Worm (Caenorhabditis elegans) whole organism, L4/young adult: ENCODE data around the gene F09E5.8.
A peak's percentile ranks its signal among the peaks of the same experiment; 100 is the strongest.

ENCODE experiments used
- W03F9.2 ChIP-seq: fragments of 150-350 bp; optimal IDR thresholded peaks from 2 replicates; lab custom pipeline; 2014; ENCODE audit warnings: missing biosample characterization, missing genetic modification characterization
- dao-5 ChIP-seq: sonication (generic microtip); optimal IDR thresholded peaks from 2 replicates; lab custom pipeline; 2016; ENCODE audit warnings: missing genotype, missing genetic modification characterization, moderate library complexity, missing compliant biosample characterization
- him-1 ChIP-seq: sonication (generic microtip); optimal IDR thresholded peaks from 2 replicates; lab custom pipeline; 2016; ENCODE audit warnings: missing genotype, missing genetic modification reagents, missing genetic modification characterization, missing compliant biosample characterization

F09E5.8 gene

DNA sequence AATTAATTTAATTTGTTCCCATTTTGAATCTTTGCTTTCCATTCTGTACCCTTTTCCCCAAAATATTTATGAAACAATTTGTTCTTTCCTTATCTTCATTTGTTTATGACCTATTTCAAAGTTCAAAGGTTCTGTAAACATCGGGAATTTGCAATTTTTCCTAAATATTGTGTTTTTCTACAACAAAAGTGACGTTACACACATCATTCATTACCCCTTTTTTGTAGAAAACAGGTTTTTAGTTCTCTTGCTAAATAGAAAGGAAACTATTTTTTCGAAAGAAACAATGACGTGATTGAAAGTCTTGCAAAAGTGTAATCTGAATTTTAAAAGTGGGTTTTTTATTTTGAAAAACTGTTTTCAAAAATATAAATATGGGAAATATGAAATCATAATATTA, 25.8 kb upstream of the F09E5.8 start:
- no peak for TF ChIP-seq dao-5 (tag; lab: Kevin White, UChicago)
- no peak for TF ChIP-seq him-1 (tag; lab: Kevin White, UChicago)
- TF ChIP-seq W03F9.2 = no peak

ce11 chrII:5326024-5326627, 24.3 kb upstream of the F09E5.8 start:
- TF ChIP-seq dao-5 (tag; lab: Kevin White, UChicago) (no peak), him-1 (tag; lab: Kevin White, UChicago) (peak; percentile 74)

DNA sequence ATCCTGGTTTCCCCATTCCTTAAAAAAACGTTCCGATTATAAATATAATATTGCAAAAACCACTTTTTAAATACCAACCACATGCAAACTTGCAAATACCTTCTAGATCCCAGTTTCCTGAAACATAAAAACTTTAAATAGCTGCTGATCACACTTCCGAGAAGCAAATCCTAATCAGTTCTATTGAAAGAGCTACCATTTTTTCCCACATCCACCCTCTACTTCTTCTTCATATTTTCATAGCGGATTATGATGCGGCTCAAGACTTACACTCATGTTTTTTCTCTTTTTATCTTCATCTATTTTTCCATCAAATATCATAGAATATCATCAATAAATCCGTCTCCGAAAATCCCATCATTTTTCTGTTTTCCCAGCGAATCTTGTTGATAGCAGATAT, 23.6 kb upstream of the F09E5.8 start:
- TF ChIP-seq W03F9.2 (no peak), dao-5 (tag; lab: Kevin White, UChicago) (no peak), him-1 (tag; lab: Kevin White, UChicago) (no peak)

ce11 chrII:5328912-5329311, 21.6 kb upstream of the F09E5.8 start:
- TF ChIP-seq dao-5 (tag; lab: Kevin White, UChicago) = no peak
- no peak for TF ChIP-seq him-1 (tag; lab: Kevin White, UChicago)
- no peak for TF ChIP-seq W03F9.2

DNA sequence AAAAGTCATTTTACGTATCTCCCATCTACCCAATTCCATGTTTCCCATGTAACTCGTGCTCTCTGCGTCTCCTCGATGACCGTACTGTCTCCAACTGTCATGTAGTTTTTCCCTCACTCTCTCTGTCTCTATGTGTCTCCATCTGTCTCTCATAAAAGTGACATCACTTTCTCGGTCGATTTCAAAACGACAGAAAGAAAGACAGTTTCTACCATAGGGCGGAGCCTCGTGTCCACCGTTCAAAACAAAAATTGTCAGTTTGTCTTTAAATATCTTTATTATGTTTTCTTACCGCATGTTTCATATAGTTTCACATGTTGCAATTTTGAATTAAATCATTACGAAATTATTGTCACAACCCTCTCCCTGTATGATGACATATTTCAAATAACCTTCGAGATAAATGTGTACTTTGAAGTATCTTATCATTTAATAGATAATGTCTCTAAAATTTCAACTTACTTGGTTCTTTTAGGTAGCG, 20.2 kb upstream of the F09E5.8 start:
- TF ChIP-seq dao-5 (tag; lab: Kevin White, UChicago) (no peak), W03F9.2 (peak; percentile 25)

DNA sequence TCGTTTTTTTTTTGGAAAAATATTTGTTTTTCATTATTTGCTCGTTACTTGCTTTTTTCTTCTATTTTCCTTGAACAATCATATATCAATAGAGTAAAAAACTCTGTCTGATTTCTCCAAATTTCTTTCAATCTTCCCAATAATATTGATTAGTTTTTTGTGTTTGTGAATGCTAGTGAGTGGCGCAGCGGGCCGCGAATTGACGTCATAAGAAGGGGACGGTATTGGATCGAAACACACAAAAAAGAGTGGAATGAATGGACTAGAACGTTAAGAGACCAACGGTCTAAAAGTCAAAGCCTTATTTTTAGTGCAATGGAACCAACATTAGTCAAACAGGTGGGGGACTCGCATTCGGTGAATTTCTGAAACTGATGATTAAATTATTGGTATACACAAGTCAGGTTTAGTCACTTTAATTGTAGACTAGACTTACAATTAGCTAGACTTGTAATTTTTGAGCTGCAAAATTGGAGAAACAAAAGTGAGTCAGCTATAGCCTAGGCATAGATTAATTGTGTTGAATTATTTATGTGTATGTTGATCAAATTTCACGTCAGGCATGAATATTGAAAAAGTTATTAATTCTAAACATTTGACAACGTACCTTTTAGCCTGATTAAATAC, 18.7 kb upstream of the F09E5.8 start:
- TF ChIP-seq W03F9.2 (no peak), him-1 (tag; lab: Kevin White, UChicago) (no peak), dao-5 (tag; lab: Kevin White, UChicago) (no peak)

DNA sequence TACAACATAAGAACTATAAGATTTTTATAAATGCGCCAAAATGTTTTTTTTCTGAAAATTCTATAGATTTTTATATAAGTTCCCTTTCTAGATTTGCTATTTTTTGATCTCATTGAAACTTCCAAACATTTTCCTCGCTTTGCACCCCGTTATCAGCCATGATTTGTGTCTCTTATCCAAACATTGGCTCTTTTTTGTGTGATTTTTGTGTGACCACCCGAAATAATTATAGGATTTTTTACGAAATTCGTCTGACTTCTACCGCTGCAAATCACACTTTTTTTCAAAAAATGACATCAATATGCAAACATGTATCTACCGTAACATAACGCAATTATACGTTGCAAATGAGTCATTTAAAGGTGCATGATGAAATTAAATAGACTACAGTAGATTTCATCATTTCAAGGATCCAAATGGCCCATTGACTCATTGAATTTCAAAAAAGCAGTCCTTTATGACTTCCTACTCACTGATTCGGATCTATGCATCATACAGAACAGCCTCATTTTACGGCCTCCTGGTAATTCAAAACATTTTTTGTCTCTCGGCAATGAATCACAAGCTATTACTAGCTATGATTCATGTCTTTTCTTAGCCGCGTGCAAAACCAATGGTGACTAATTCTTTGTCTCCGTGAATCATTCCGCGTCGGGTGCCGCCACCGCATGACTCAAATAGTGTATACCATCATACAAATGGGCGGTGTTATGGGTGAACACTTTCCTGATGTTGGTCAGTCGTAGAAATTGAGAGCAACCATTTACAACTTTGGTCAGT, 17.9 kb upstream of the F09E5.8 start:
- TF ChIP-seq dao-5 (tag; lab: Kevin White, UChicago) (no peak), W03F9.2 (no peak), him-1 (tag; lab: Kevin White, UChicago) (no peak)

- TF ChIP-seq him-1 (tag; lab: Kevin White, UChicago) (no peak), W03F9.2 (no peak), dao-5 (tag; lab: Kevin White, UChicago) (no peak)
Observed at ce11 chrII:5333729-5334255, 16.7 kb upstream of the F09E5.8 start.

ce11 chrII:5334628-5335027, 15.8 kb upstream of the F09E5.8 start:
- TF ChIP-seq W03F9.2 (no peak), dao-5 (tag; lab: Kevin White, UChicago) (no peak), him-1 (tag; lab: Kevin White, UChicago) (no peak)

DNA sequence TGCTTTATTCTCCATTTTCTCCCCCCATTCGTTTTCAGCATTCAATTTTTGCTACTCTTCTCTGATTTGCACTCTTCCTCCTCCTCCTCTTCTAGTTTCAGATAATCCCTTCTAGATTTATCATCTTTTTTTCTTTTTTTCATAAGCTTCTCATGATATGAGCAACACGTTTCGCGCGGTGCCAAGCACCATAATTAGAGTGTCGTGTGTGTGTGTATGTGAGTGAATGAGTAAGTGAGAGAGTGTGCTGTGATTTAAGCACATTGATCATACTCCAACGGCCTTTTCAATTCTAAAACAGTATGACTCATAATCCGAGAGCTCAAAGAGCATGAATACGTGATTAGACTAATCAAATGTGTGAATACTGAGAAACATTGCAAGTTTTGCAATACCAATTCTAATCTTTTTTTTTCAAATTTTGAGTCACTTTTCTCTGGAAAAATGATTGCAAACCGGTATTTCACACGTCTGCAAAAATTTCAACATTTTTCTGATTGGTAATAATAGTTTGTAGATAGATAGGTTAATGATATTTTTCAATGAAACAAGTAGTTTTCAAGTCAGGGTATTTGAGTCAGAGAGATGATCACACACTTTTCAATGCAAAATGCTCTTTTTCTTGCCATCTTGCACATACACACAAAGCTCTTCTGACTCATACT, 15.0 kb upstream of the F09E5.8 start:
- no peak for TF ChIP-seq W03F9.2

DNA sequence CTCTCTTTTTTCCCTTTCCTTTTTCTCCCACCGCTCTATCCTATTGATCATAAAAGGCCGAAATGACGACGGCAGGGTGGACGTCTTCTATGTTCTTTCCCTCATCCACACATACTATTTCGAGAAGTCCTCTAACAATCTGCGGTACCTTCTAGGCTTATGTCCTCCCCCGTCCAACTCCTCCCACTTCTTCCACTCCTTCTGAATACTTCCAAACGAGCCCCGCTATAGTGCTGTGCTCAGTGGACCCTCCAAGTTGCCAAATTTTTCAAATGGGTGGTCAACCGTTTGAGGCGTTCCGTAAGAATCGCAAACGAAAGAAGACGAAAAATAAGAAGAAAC, 14.5 kb upstream of the F09E5.8 start:
- TF ChIP-seq dao-5 (tag; lab: Kevin White, UChicago) (peak; percentile 2), W03F9.2 (no peak), him-1 (tag; lab: Kevin White, UChicago) (peak; percentile 70)

ce11 chrII:5336660-5337494, 13.6 kb upstream of the F09E5.8 start:
- TF ChIP-seq him-1 (tag; lab: Kevin White, UChicago) = peak; percentile 40
- no peak for TF ChIP-seq dao-5 (tag; lab: Kevin White, UChicago)
- TF ChIP-seq W03F9.2 = peak; percentile 12

ce11 chrII:5337495-5337840, 13.0 kb upstream of the F09E5.8 start:
- no peak for TF ChIP-seq him-1 (tag; lab: Kevin White, UChicago)
- TF ChIP-seq dao-5 (tag; lab: Kevin White, UChicago) = no peak
- TF ChIP-seq W03F9.2 = no peak
